Worm (Caenorhabditis elegans) whole organism, L1 larva: Measurements from ENCODE around the gene sftb-2.

ENCODE experiments used
- C04F5.9 ChIP-seq: sonication (generic microtip); optimal IDR thresholded peaks from 2 replicates; lab custom pipeline; 2016; ENCODE audit warnings: missing genetic modification characterization, missing compliant biosample characterization
- F16B12.6 ChIP-seq: fragments of 150-350 bp; optimal IDR thresholded peaks from 2 replicates; lab custom pipeline; 2014; ENCODE audit warnings: missing biosample characterization, missing genetic modification characterization
- Y116A8C.19 ChIP-seq: sonication (generic microtip); optimal IDR thresholded peaks from 2 replicates; lab custom pipeline; 2016; ENCODE audit warnings: missing compliant biosample characterization, missing genetic modification characterization, borderline replicate concordance
- aha-1 ChIP-seq: fragments of 150-350 bp; optimal IDR thresholded peaks from 2 replicates; lab custom pipeline; 2014; ENCODE audit warnings: missing biosample characterization, missing genetic modification characterization
- alr-1 ChIP-seq: fragments of 200-800 bp; sonication (Bioruptor generic); optimal IDR thresholded peaks from 2 replicates; lab custom pipeline; 2018; ENCODE audit warnings: borderline replicate concordance, mild to moderate bottlenecking, missing genetic modification characterization, missing compliant biosample characterization
- aly-2 ChIP-seq: fragments of 150-350 bp; optimal IDR thresholded peaks from 2 replicates; lab custom pipeline; 2014; ENCODE audit warnings: missing biosample characterization, missing genetic modification characterization
- ama-1 ChIP-seq: fragments of 150-350 bp; optimal IDR thresholded peaks from 2 replicates; lab custom pipeline; 2014
- blmp-1 ChIP-seq: fragments of 150-350 bp; optimal IDR thresholded peaks from 2 replicates; lab custom pipeline; 2014; ENCODE audit warnings: missing biosample characterization, missing genetic modification characterization
- ceh-63 ChIP-seq: fragments of 200-800 bp; sonication (Bioruptor generic); optimal IDR thresholded peaks from 2 replicates; lab custom pipeline; 2018; ENCODE audit warnings: mild to moderate bottlenecking, missing genetic modification characterization, missing compliant biosample characterization
- ceh-88 ChIP-seq: fragments of 200-800 bp; sonication (Bioruptor generic); IDR thresholded peaks from 2 replicates; pipeline ENCODE4 v1.3.6; 2022; ENCODE audit warnings: missing genetic modification characterization, missing compliant biosample characterization
- ceh-90 ChIP-seq: sonication (generic microtip); optimal IDR thresholded peaks from 2 replicates; lab custom pipeline; 2016; ENCODE audit warnings: missing genetic modification characterization, missing compliant biosample characterization
- dpl-1 ChIP-seq, 3 experiments: fragments of 150-350 bp in 2 of 3; sonication (generic microtip) in 1 of 3; optimal IDR thresholded peaks; 2 replicates each; lab custom pipeline; 2014 to 2017; ENCODE audit warnings: missing biosample characterization in 3 of 3, missing genetic modification characterization in 3 of 3, missing genetic modification reagents in 3 of 3
- dsc-1 ChIP-seq: sonication (generic microtip); optimal IDR thresholded peaks from 2 replicates; lab custom pipeline; 2016; ENCODE audit warnings: mild to moderate bottlenecking, missing genetic modification characterization, missing compliant biosample characterization
- efl-3 ChIP-seq: fragments of 200-800 bp; sonication (Bioruptor generic); optimal IDR thresholded peaks from 2 replicates; lab custom pipeline; 2018; ENCODE audit warnings: mild to moderate bottlenecking, missing genetic modification characterization, missing compliant biosample characterization
- egl-13 ChIP-seq: sonication (generic microtip); optimal IDR thresholded peaks from 2 replicates; lab custom pipeline; 2016; ENCODE audit warnings: missing genotype, missing genetic modification reagents, missing genetic modification characterization, missing compliant biosample characterization
- elt-2 ChIP-seq: sonication (generic microtip); optimal IDR thresholded peaks from 2 replicates; lab custom pipeline; 2016; ENCODE audit warnings: missing genetic modification characterization, mild to moderate bottlenecking, inconsistent platforms, missing compliant biosample characterization, missing genetic modification reagents
- elt-3 ChIP-seq, 6 experiments: fragments of 150-350 bp in 1 of 6; sonication (generic microtip); optimal IDR thresholded peaks; 2 replicates each; lab custom pipeline; 2017 to 2018; ENCODE audit warnings: missing biosample characterization in 6 of 6, missing genetic modification characterization in 6 of 6, inconsistent platforms in 1 of 6
- fkh-4 ChIP-seq: sonication (generic microtip); optimal IDR thresholded peaks from 2 replicates; lab custom pipeline; 2016; ENCODE audit warnings: missing compliant biosample characterization, missing genetic modification characterization, borderline replicate concordance
- fos-1 ChIP-seq: fragments of 150-350 bp; optimal IDR thresholded peaks from 2 replicates; lab custom pipeline; 2014; ENCODE audit warnings: missing biosample characterization, missing genetic modification characterization
- grh-1 ChIP-seq: fragments of 200-800 bp; sonication (Bioruptor generic); IDR thresholded peaks from 2 replicates; pipeline ENCODE4 v1.3.6; 2022; ENCODE audit warnings: missing genetic modification reagents, missing genetic modification characterization, missing compliant biosample characterization
- hlh-17 ChIP-seq: fragments of 200-800 bp; sonication (Bioruptor generic); optimal IDR thresholded peaks from 2 replicates; lab custom pipeline; 2018; ENCODE audit warnings: missing genetic modification characterization, mild to moderate bottlenecking, missing compliant biosample characterization, moderate library complexity, borderline replicate concordance
- hpl-2 ChIP-seq: fragments of 150-350 bp; optimal IDR thresholded peaks from 2 replicates; lab custom pipeline; 2014; ENCODE audit warnings: missing biosample characterization, missing genetic modification reagents, missing genetic modification characterization
- jun-1 ChIP-seq: fragments of 150-350 bp; optimal IDR thresholded peaks from 2 replicates; lab custom pipeline; 2014; ENCODE audit warnings: missing biosample characterization, missing genetic modification reagents, missing genetic modification characterization
- lin-13 ChIP-seq: fragments of 150-350 bp; optimal IDR thresholded peaks from 2 replicates; lab custom pipeline; 2014; ENCODE audit warnings: missing biosample characterization, missing genetic modification reagents, missing genetic modification characterization
- lin-14 ChIP-seq: fragments of 200-800 bp; sonication (Bioruptor generic); optimal IDR thresholded peaks from 2 replicates; lab custom pipeline; 2018; ENCODE audit warnings: mild to moderate bottlenecking, missing genetic modification characterization, moderate library complexity, missing compliant biosample characterization
- lin-15B ChIP-seq: fragments of 150-350 bp; sonication (generic microtip); optimal IDR thresholded peaks from 3 replicates; lab custom pipeline; 2014; ENCODE audit warnings: missing biosample characterization, missing genetic modification characterization
- lin-35 ChIP-seq, 2 experiments: fragments of 150-350 bp; optimal IDR thresholded peaks; 2 replicates each; lab custom pipeline; 2014; ENCODE audit warnings: missing biosample characterization in 2 of 2, missing genetic modification characterization in 2 of 2, missing genetic modification reagents in 2 of 2
- lin-39 ChIP-seq: fragments of 150-350 bp; optimal IDR thresholded peaks from 2 replicates; lab custom pipeline; 2014; ENCODE audit warnings: missing biosample characterization, missing genetic modification reagents, missing genetic modification characterization
- lir-3 ChIP-seq: sonication (generic microtip); optimal IDR thresholded peaks from 2 replicates; lab custom pipeline; 2016; ENCODE audit warnings: mild to moderate bottlenecking, missing genetic modification characterization, moderate library complexity, missing compliant biosample characterization; ENCODE audit not compliant: poor library complexity
- lsy-2 ChIP-seq, 2 experiments: fragments of 150-350 bp; optimal IDR thresholded peaks; 2 replicates each; lab custom pipeline; 2014; ENCODE audit warnings: missing biosample characterization in 2 of 2, missing genetic modification characterization in 2 of 2
- mab-9 ChIP-seq: fragments of 200-800 bp; sonication (Bioruptor generic); IDR thresholded peaks from 2 replicates; pipeline ENCODE4 v1.3.6; 2022; ENCODE audit warnings: missing genetic modification reagents, missing genetic modification characterization, missing compliant biosample characterization
- mep-1 ChIP-seq: fragments of 150-350 bp; optimal IDR thresholded peaks from 2 replicates; lab custom pipeline; 2014; ENCODE audit warnings: missing biosample characterization, missing genetic modification characterization
- nhr-11 ChIP-seq: fragments of 150-350 bp; optimal IDR thresholded peaks from 2 replicates; lab custom pipeline; 2014; ENCODE audit warnings: missing biosample characterization, missing genetic modification characterization
- nhr-20 ChIP-seq: sonication (generic microtip); optimal IDR thresholded peaks from 2 replicates; lab custom pipeline; 2016; ENCODE audit warnings: mild to moderate bottlenecking, missing genetic modification characterization, missing compliant biosample characterization
- nhr-237 ChIP-seq: fragments of 150-350 bp; optimal IDR thresholded peaks from 2 replicates; lab custom pipeline; 2014; ENCODE audit warnings: missing biosample characterization, missing genetic modification characterization
- nhr-76 ChIP-seq: sonication (generic microtip); optimal IDR thresholded peaks from 2 replicates; lab custom pipeline; 2017; ENCODE audit warnings: missing biosample characterization, missing genetic modification characterization
- nhr-85 ChIP-seq: sonication (generic microtip); peaks from one replicate; lab custom pipeline; 2016; ENCODE audit warnings: missing genetic modification characterization, inconsistent platforms, missing compliant biosample characterization
- pag-3 ChIP-seq: sonication (generic microtip); optimal IDR thresholded peaks from 2 replicates; lab custom pipeline; 2017; ENCODE audit warnings: missing genetic modification characterization, mild to moderate bottlenecking, missing compliant biosample characterization, antibody characterized with exemption, borderline replicate concordance; ENCODE audit not compliant: insufficient read depth
- pax-3 ChIP-seq: fragments of 200-800 bp; sonication (Bioruptor generic); optimal IDR thresholded peaks from 2 replicates; lab custom pipeline; 2018; ENCODE audit warnings: mild to moderate bottlenecking, missing genetic modification characterization, moderate library complexity, missing compliant biosample characterization
- pqm-1 ChIP-seq: sonication (generic microtip); optimal IDR thresholded peaks from 3 replicates; lab custom pipeline; 2017; ENCODE audit warnings: missing biosample characterization, missing genetic modification characterization
- skn-1 ChIP-seq: fragments of 150-350 bp; optimal IDR thresholded peaks from 2 replicates; lab custom pipeline; 2014; ENCODE audit warnings: missing biosample characterization, missing genetic modification characterization
- snpc-4 ChIP-seq: fragments of 150-350 bp; optimal IDR thresholded peaks from 2 replicates; lab custom pipeline; 2014; ENCODE audit warnings: missing biosample characterization, missing genetic modification characterization
- snu-23 ChIP-seq: sonication (generic microtip); optimal IDR thresholded peaks from 2 replicates; lab custom pipeline; 2016; ENCODE audit warnings: missing genetic modification characterization, missing compliant biosample characterization
- sox-4 ChIP-seq: sonication (generic microtip); optimal IDR thresholded peaks from 2 replicates; lab custom pipeline; 2016; ENCODE audit warnings: missing genetic modification characterization, missing compliant biosample characterization
- sptf-1 ChIP-seq: fragments of 150-350 bp; optimal IDR thresholded peaks from 2 replicates; lab custom pipeline; 2014; ENCODE audit warnings: missing biosample characterization, missing genetic modification characterization
- sup-37 ChIP-seq: fragments of 200-800 bp; sonication (Bioruptor generic); optimal IDR thresholded peaks from 2 replicates; lab custom pipeline; 2018; ENCODE audit warnings: mild to moderate bottlenecking, missing genetic modification characterization, missing compliant biosample characterization
- tbx-2 ChIP-seq: sonication (generic microtip); optimal IDR thresholded peaks from 2 replicates; lab custom pipeline; 2016; ENCODE audit warnings: missing genetic modification characterization, missing compliant biosample characterization
- unc-130 ChIP-seq: fragments of 150-350 bp; optimal IDR thresholded peaks from 2 replicates; lab custom pipeline; 2017; ENCODE audit warnings: missing biosample characterization, missing genetic modification characterization, inconsistent platforms
- unc-62 ChIP-seq: fragments of 150-350 bp; optimal IDR thresholded peaks from 2 replicates; lab custom pipeline; 2014; ENCODE audit warnings: missing biosample characterization, missing genetic modification reagents, missing genetic modification characterization
- unc-86 ChIP-seq: sonication (generic microtip); optimal IDR thresholded peaks from 2 replicates; lab custom pipeline; 2016; ENCODE audit warnings: missing genetic modification characterization, missing compliant biosample characterization
- vab-15 ChIP-seq: sonication (generic microtip); optimal IDR thresholded peaks from 2 replicates; lab custom pipeline; 2017; ENCODE audit warnings: missing genotype, mild to moderate bottlenecking, missing genetic modification characterization, missing compliant biosample characterization
- zag-1 ChIP-seq: fragments of 150-350 bp; optimal IDR thresholded peaks from 2 replicates; lab custom pipeline; 2014; ENCODE audit warnings: missing biosample characterization, missing genetic modification characterization
- ztf-11 ChIP-seq, 2 experiments: sonication (generic microtip); optimal IDR thresholded peaks; 2 replicates each; lab custom pipeline; 2016 to 2017; ENCODE audit warnings: missing genetic modification characterization in 2 of 2, missing biosample characterization in 1 of 2, missing compliant biosample characterization in 1 of 2

Gene sftb-2

DNA sequence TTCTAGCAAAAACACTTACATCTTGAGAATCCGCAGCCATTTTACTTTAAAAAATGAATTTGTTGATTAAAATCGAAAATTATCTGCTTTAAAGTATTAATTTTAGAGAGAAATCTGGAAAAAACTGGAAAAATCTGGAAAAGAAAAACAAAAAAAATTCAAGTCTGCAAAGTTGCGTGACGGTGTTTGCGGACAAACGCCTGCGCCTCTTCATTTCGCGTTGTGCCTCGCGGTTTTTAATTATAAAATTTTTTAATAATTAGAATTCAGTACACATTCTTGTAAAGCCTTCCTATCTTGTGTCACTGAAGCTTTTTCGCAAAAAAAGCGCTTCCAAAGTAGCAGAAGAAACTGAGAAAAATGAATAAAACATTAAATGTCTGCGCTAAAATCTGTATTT, 1.4 kb upstream of the sftb-2 start, which contains the start of gene W03F9.1:
Gene W03F9.1, minus strand, starts transcription at position 109 of the 400 bp plus-strand sequence.
- TF ChIP-seq elt-3 (tag; optimal IDR thresholded peaks at IDR 0.05; lab: Kevin White, UChicago), result no peak
- TF ChIP-seq egl-13 (tag; lab: Kevin White, UChicago), result peak; percentile 69
- TF ChIP-seq snpc-4 (tag; lab: Kevin White, UChicago), result peak; percentile 67
- TF ChIP-seq unc-86, result peak; percentile 71
- TF ChIP-seq jun-1 (tag; lab: Kevin White, UChicago), result no peak
- no peak for TF ChIP-seq lir-3 (tag; lab: Kevin White, UChicago)
- no peak for TF ChIP-seq fos-1 (tag; lab: Kevin White, UChicago)
- TF ChIP-seq nhr-85 (tag; lab: Kevin White, UChicago), result peak; percentile 33
- TF ChIP-seq hpl-2, result no peak
- no peak for TF ChIP-seq ceh-88
- TF ChIP-seq fkh-4 (tag; lab: Kevin White, UChicago), result peak; percentile 30
- no peak for TF ChIP-seq vab-15 (tag; lab: Kevin White, UChicago)
- TF ChIP-seq lin-14, result no peak
- no peak for TF ChIP-seq nhr-237
- TF ChIP-seq lin-15B (tag; lab: Kevin White, UChicago), result no peak
- peak; percentile 16 for TF ChIP-seq lin-13 (GFP tag; lab: Kevin White, UChicago)
- TF ChIP-seq tbx-2, result peak; percentile 69
- no peak for TF ChIP-seq aha-1 (tag; lab: Kevin White, UChicago)
- TF ChIP-seq snu-23, result peak; percentile 78
- no peak for TF ChIP-seq unc-62 (GFP tag; lab: Kevin White, UChicago)
- no peak for TF ChIP-seq ztf-11 (tag; optimal IDR thresholded peaks at IDR 0.05; lab: Kevin White, UChicago)
- TF ChIP-seq aly-2 (tag; lab: Kevin White, UChicago), result no peak
- no peak for TF ChIP-seq Y116A8C.19 (tag; lab: Kevin White, UChicago)
- TF ChIP-seq dsc-1 (tag; lab: Kevin White, UChicago), result peak; percentile 85
- TF ChIP-seq nhr-76, result no peak
- no peak for TF ChIP-seq ama-1 (lab: Kevin White, UChicago)
- TF ChIP-seq C04F5.9 (tag; lab: Kevin White, UChicago), result peak; percentile 55
- TF ChIP-seq unc-130 (tag; lab: Kevin White, UChicago), result peak; percentile 65
- TF ChIP-seq efl-3 (GFP tag; lab: Kevin White, UChicago), result no peak
- TF ChIP-seq sptf-1 (tag; lab: Kevin White, UChicago), result no peak
- TF ChIP-seq lin-39, result peak; percentile 77
- no peak for TF ChIP-seq pqm-1 (tag; lab: Kevin White, UChicago)
- TF ChIP-seq elt-2 (tag; lab: Kevin White, UChicago), result peak; percentile 26
- peak; percentile 7 for TF ChIP-seq pax-3
- TF ChIP-seq lsy-2 (tag; optimal IDR thresholded peaks at IDR 0.05; lab: Kevin White, UChicago), result peak; percentile 59 to 79
- TF ChIP-seq mab-9, result no peak
- peak; percentile 21 for TF ChIP-seq nhr-11
- no peak for TF ChIP-seq zag-1 (tag; lab: Kevin White, UChicago)
- TF ChIP-seq lin-35 (GFP tag; optimal IDR thresholded peaks at IDR 0.05; lab: Kevin White, UChicago), result peak; percentile 41 to 57
- peak; percentile 96 for TF ChIP-seq mep-1 (tag; lab: Kevin White, UChicago)
- no peak for TF ChIP-seq ceh-63 (GFP tag; lab: Kevin White, UChicago)
- peak; percentile 69 for TF ChIP-seq skn-1
- TF ChIP-seq ceh-90 (tag; lab: Kevin White, UChicago), result no peak
- TF ChIP-seq F16B12.6 (tag; lab: Kevin White, UChicago), result peak; percentile 96
- 0 out of 2 replicates have a peak, but pooled peaks have one; percentile 17 for TF ChIP-seq grh-1 (GFP tag; lab: Robert Waterston, UW)
- TF ChIP-seq alr-1 (tag; lab: Kevin White, UChicago), result no peak
- TF ChIP-seq pag-3 (tag; lab: Kevin White, UChicago), result no peak
- no peak for TF ChIP-seq hlh-17 (GFP tag; lab: Kevin White, UChicago)
- TF ChIP-seq nhr-20 (tag; lab: Kevin White, UChicago), result peak; percentile 69
- TF ChIP-seq sox-4 (tag; lab: Kevin White, UChicago), result peak; percentile 50
- TF ChIP-seq sup-37, result no peak
- TF ChIP-seq blmp-1 (tag; lab: Kevin White, UChicago), result peak; percentile 37
- peak; percentile 42 to 70 (median 64) for TF ChIP-seq dpl-1 (GFP tag; optimal IDR thresholded peaks at IDR 0.05; lab: Kevin White, UChicago)
